Worm (Caenorhabditis elegans) whole organism, L3 larva: ENCODE data around the gene sra-11.

Source experiments
- nhr-23 ChIP-seq: fragments of 150-350 bp; optimal IDR thresholded peaks from 2 replicates; lab custom pipeline; 2014; ENCODE audit warnings: missing biosample characterization, missing genetic modification reagents, missing genetic modification characterization
- nhr-25 ChIP-seq: sonication (generic microtip); optimal IDR thresholded peaks from 2 replicates; lab custom pipeline; 2017; ENCODE audit warnings: missing biosample characterization, missing genetic modification characterization

DNA sequence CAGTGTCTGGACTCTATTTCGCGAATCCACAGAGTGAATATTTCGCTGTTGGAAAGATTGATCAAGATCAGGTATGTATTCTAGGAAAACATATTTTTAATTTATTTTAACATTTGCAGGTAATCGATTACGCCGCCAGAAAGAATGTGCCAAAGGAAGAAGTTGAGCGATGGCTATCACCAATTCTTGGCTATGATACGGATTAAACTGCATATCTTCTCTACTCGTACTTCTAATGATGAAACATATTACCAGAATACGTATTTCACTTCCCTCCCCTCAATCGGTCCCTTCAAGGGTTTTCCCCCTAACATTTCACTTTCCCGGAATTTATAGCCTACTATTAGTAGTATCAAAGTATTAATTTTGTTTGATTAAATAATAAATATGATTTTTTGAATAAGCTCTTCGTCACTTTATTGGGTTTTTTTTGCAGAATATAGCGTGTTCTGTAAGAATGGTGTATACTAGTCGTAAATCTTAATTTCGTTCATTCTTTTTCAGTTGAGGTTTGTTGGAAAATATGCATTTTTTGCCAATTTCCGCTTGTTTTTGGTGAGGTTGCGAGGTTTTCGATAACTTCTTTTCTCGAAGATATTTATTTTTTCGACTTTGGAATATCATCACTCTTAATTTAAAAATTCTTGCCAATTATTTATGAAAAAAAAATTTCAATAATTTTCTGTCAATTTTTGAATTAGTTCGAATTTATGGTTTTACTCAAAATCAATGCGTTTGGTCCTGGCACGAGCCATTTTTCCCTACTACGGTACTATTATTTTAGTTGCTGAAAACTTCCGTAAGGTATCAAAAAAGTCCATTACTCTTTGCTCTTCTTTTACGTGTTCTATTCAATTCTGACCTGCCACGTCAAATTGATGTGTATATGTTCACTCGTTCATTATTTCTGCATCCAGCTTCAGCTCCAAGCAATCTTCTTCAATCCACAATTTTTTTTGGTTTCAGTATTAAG, 20.8 kb upstream of the sra-11 start:
- no peak for TF ChIP-seq nhr-23 (tag; lab: Kevin White, UChicago)
- TF ChIP-seq nhr-25 (tag; lab: Kevin White, UChicago): no peak
